Worm (Caenorhabditis elegans) whole organism, mixed stage, embryonic: ENCODE data around the gene cyb-3.

Source experiments
- ces-1 ChIP-seq: fragments of 150-350 bp; optimal IDR thresholded peaks from 2 replicates; lab custom pipeline; 2014; ENCODE audit warnings: missing biosample characterization, missing genetic modification reagents, missing genetic modification characterization
- mep-1 ChIP-seq: fragments of 150-350 bp; optimal IDR thresholded peaks from 2 replicates; lab custom pipeline; 2017; ENCODE audit warnings: missing biosample characterization, missing genetic modification reagents, missing genetic modification characterization, inconsistent platforms
- nhr-237 ChIP-seq: fragments of 150-350 bp; optimal IDR thresholded peaks from 2 replicates; lab custom pipeline; 2014; ENCODE audit warnings: missing biosample characterization, missing genetic modification characterization
- pha-4 ChIP-seq: fragments of 150-350 bp; optimal IDR thresholded peaks from 2 replicates; lab custom pipeline; 2018; ENCODE audit warnings: missing biosample characterization, missing genetic modification reagents, missing genetic modification characterization
- sptf-1 ChIP-seq: sonication (generic microtip); optimal IDR thresholded peaks from 2 replicates; lab custom pipeline; 2017; ENCODE audit warnings: mild to moderate bottlenecking, missing genetic modification characterization, moderate library complexity, missing compliant biosample characterization
- tbx-8 ChIP-seq: fragments of 200-800 bp; sonication (Bioruptor generic); optimal IDR thresholded peaks from 2 replicates; lab custom pipeline; 2018; ENCODE audit warnings: mild to moderate bottlenecking, missing genetic modification characterization, moderate library complexity, missing compliant biosample characterization
- unc-39 ChIP-seq: fragments of 150-350 bp; optimal IDR thresholded peaks from 2 replicates; lab custom pipeline; 2014; ENCODE audit warnings: missing biosample characterization, missing genetic modification characterization
- unc-62 ChIP-seq: fragments of 150-350 bp; optimal IDR thresholded peaks from 2 replicates; lab custom pipeline; 2014; ENCODE audit warnings: missing biosample characterization, missing genetic modification reagents, missing genetic modification characterization

DNA sequence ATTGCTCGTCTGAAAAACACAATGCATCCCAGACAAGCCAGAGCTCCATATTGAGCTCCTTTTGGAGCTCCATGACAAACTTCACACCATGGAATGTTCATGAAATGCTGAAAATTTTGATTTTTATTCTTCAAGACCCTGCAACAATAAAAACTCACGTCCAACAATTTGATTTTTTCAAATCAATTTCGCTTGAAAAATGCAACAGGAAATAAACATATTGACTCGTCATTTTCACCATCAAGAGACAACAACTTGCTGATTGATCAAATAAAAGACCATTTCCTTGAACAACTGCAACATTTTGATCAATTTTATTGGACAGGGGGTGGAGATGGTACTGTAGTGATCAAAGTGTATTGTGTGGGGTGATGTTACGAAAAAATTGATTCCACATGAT lies 25.8 kb upstream of the cyb-3 start, which contains the start of gene nhr-269:
- TF ChIP-seq unc-39 (no peak), ces-1 (GFP tag; lab: Kevin White, UChicago) (no peak), nhr-237 (no peak), unc-62 (GFP tag; lab: Kevin White, UChicago) (no peak), tbx-8 (GFP tag; lab: Kevin White, UChicago) (no peak), mep-1 (tag; lab: Kevin White, UChicago) (no peak), sptf-1 (tag; lab: Kevin White, UChicago) (no peak), pha-4 (tag; lab: Kevin White, UChicago) (no peak)
